Fruit fly (Drosophila melanogaster) whole organism, embryonic: Measurements from ENCODE around the gene NKCC.

ENCODE experiments used
- Atf6 ChIP-seq: fragments of 200-800 bp; sonication (Bioruptor generic); IDR thresholded peaks from 2 replicates; pipeline ENCODE4 v1.3.6; 2022; ENCODE audit warnings: missing biosample characterization, missing genetic modification characterization
- Awh ChIP-seq: fragments of 200-800 bp; sonication (Bioruptor generic); IDR thresholded peaks from 2 replicates; pipeline ENCODE4, ENCODE4 v1.3.6; 2022; ENCODE audit warnings: missing biosample characterization, missing genetic modification characterization
- B-H1 ChIP-seq: fragments of 200-800 bp; sonication (Bioruptor generic); IDR thresholded peaks from 3 replicates; pipeline ENCODE4 v1.3.6; 2022; ENCODE audit warnings: missing biosample characterization, missing genetic modification characterization
- BEAF-32 ChIP-seq: fragments of 200-800 bp; sonication (Bioruptor generic); optimal IDR thresholded peaks from 3 replicates; lab custom pipeline; 2017; ENCODE audit warnings: missing biosample characterization, missing genetic modification characterization, mild to moderate bottlenecking, moderate library complexity, missing genetic modification reagents
- CG11456 ChIP-seq: fragments of 200-800 bp; sonication (Bioruptor generic); IDR thresholded peaks from 3 replicates; pipeline ENCODE4 v1.3.6; 2022; ENCODE audit warnings: missing biosample characterization, missing genetic modification characterization
- CG12391 ChIP-seq: fragments of 200-800 bp; sonication (Bioruptor generic); optimal IDR thresholded peaks from 3 replicates; lab custom pipeline; 2018; ENCODE audit warnings: missing biosample characterization, mild to moderate bottlenecking, missing genetic modification characterization, moderate library complexity
- CG12744 ChIP-seq: fragments of 200-800 bp; sonication (Bioruptor generic); optimal IDR thresholded peaks from 2 replicates; lab custom pipeline; 2016; ENCODE audit warnings: missing biosample characterization, missing genetic modification characterization
- CG12942 ChIP-seq: fragments of 200-800 bp; sonication (Bioruptor generic); optimal IDR thresholded peaks from 3 replicates; lab custom pipeline; 2016; ENCODE audit warnings: missing biosample characterization, missing genetic modification characterization
- CG14441 ChIP-seq: fragments of 200-800 bp; sonication (Bioruptor generic); IDR thresholded peaks from 2 replicates; pipeline ENCODE4 v1.3.6; 2022; ENCODE audit warnings: missing biosample characterization, missing genetic modification characterization
- CG17361 ChIP-seq: fragments of 200-800 bp; sonication (Bioruptor generic); IDR thresholded peaks from 3 replicates; pipeline ENCODE4 v1.3.6; 2022; ENCODE audit warnings: missing biosample characterization, missing genetic modification characterization
- CG17385 ChIP-seq: fragments of 200-800 bp; sonication (Bioruptor generic); optimal IDR thresholded peaks from 3 replicates; lab custom pipeline; 2018; ENCODE audit warnings: missing biosample characterization, mild to moderate bottlenecking, missing genetic modification characterization
- CG1792 ChIP-seq: fragments of 200-800 bp; sonication (Bioruptor generic); optimal IDR thresholded peaks from 2 replicates; lab custom pipeline; 2016; ENCODE audit warnings: missing biosample characterization, missing genetic modification characterization
- CG18262 ChIP-seq: fragments of 200-800 bp; optimal IDR thresholded peaks from 3 replicates; lab custom pipeline; 2019; ENCODE audit warnings: missing biosample characterization, mild to moderate bottlenecking, missing genetic modification characterization, moderate library complexity
- CG2678 ChIP-seq: fragments of 200-800 bp; sonication (Bioruptor generic); optimal IDR thresholded peaks from 3 replicates; lab custom pipeline; 2019; ENCODE audit warnings: missing biosample characterization, mild to moderate bottlenecking, missing genetic modification characterization, moderate library complexity
- CG4617 ChIP-seq: fragments of 200-800 bp; sonication (Bioruptor generic); optimal IDR thresholded peaks from 3 replicates; lab custom pipeline; 2016; ENCODE audit warnings: missing biosample characterization, missing genetic modification characterization, borderline replicate concordance
- CG6272 ChIP-seq: fragments of 200-800 bp; sonication (Bioruptor generic); IDR thresholded peaks from 2 replicates; pipeline ENCODE4 v1.3.6; 2022; ENCODE audit warnings: missing biosample characterization, missing genetic modification characterization
- CG6765 ChIP-seq: fragments of 200-800 bp; sonication (Bioruptor generic); optimal IDR thresholded peaks from 3 replicates; lab custom pipeline; 2017; ENCODE audit warnings: missing biosample characterization, mild to moderate bottlenecking, missing genetic modification characterization
- CG9437 ChIP-seq: fragments of 200-800 bp; sonication (Bioruptor generic); optimal IDR thresholded peaks from 2 replicates; lab custom pipeline; 2018; ENCODE audit warnings: missing biosample characterization, mild to moderate bottlenecking, missing genetic modification characterization
- CG9609 ChIP-seq: fragments of 200-800 bp; sonication (Bioruptor generic); optimal IDR thresholded peaks from 3 replicates; lab custom pipeline; 2016; ENCODE audit warnings: missing biosample characterization, missing genetic modification characterization
- CG9876 ChIP-seq: fragments of 200-800 bp; sonication (Bioruptor generic); optimal IDR thresholded peaks from 2 replicates; lab custom pipeline; 2016; ENCODE audit warnings: missing biosample characterization, missing genetic modification characterization
- Fer2 ChIP-seq: fragments of 200-800 bp; sonication (Bioruptor generic); optimal IDR thresholded peaks from 2 replicates; lab custom pipeline; 2018; ENCODE audit warnings: missing biosample characterization, mild to moderate bottlenecking, missing genetic modification characterization, moderate library complexity
- Gsc ChIP-seq: fragments of 200-800 bp; sonication (Bioruptor generic); IDR thresholded peaks from 2 replicates; pipeline ENCODE4 v1.3.6; 2022; ENCODE audit warnings: missing biosample characterization, missing genetic modification characterization
- Gug ChIP-seq: fragments of 200-800 bp; sonication (Bioruptor generic); IDR thresholded peaks from 4 replicates; pipeline ENCODE4 v1.3.6; 2022; ENCODE audit warnings: missing biosample characterization, missing genetic modification characterization
- HLHmδ ChIP-seq: fragments of 200-800 bp; sonication (Bioruptor generic); optimal IDR thresholded peaks from 2 replicates; lab custom pipeline; 2018; ENCODE audit warnings: missing biosample characterization, mild to moderate bottlenecking, missing genetic modification characterization, moderate library complexity
- Hr39 ChIP-seq: fragments of >200 bp; optimal IDR thresholded peaks from 2 replicates; lab custom pipeline; 2017
- MBD-R2 ChIP-seq: fragments of 200-800 bp; sonication (Bioruptor generic); IDR thresholded peaks from 2 replicates; pipeline ENCODE4 v1.3.6; 2022; ENCODE audit warnings: missing biosample characterization, missing genetic modification characterization
- Max ChIP-seq: fragments of 200-800 bp; sonication (Bioruptor generic); optimal IDR thresholded peaks from 2 replicates; lab custom pipeline; 2016; ENCODE audit warnings: missing biosample characterization, mild to moderate bottlenecking, missing genetic modification characterization
- Mes4 ChIP-seq: fragments of 200-800 bp; sonication (Bioruptor generic); optimal IDR thresholded peaks from 2 replicates; lab custom pipeline; 2016; ENCODE audit warnings: missing biosample characterization, missing genetic modification characterization
- NK7.1 ChIP-seq: fragments of 200-800 bp; sonication (Bioruptor generic); optimal IDR thresholded peaks from 3 replicates; lab custom pipeline; 2016; ENCODE audit warnings: missing biosample characterization, missing genetic modification characterization
- Nf-YA ChIP-seq: fragments of 200-800 bp; sonication (Bioruptor generic); IDR thresholded peaks from 2 replicates; pipeline ENCODE4 v1.3.6; 2022; ENCODE audit warnings: missing biosample characterization, missing genetic modification characterization
- Oaz ChIP-seq: fragments of 200-800 bp; sonication (Bioruptor generic); IDR thresholded peaks from 2 replicates; pipeline ENCODE4 v1.3.6; 2022; ENCODE audit warnings: missing biosample characterization, missing genetic modification characterization
- Pdp1 ChIP-seq, 2 experiments: fragments of 200-800 bp; sonication (Bioruptor generic); optimal IDR thresholded peaks; 3 replicates each; lab custom pipeline; 2016; ENCODE audit warnings: missing biosample characterization in 2 of 2, missing genetic modification characterization in 2 of 2, mild to moderate bottlenecking in 1 of 2, moderate library complexity in 1 of 2
- Rfx ChIP-seq: fragments of 200-800 bp; sonication (Bioruptor generic); IDR thresholded peaks from 2 replicates; pipeline ENCODE4 v1.3.6; 2022; ENCODE audit warnings: missing biosample characterization, missing genetic modification characterization
- chm ChIP-seq: fragments of 200-800 bp; sonication (Bioruptor generic); IDR thresholded peaks from 2 replicates; pipeline ENCODE4 v1.3.6; 2022; ENCODE audit warnings: missing biosample characterization, missing genetic modification characterization
- danr ChIP-seq: fragments of 200-800 bp; sonication (Bioruptor generic); IDR thresholded peaks from 2 replicates; pipeline ENCODE4 v1.3.6; 2022; ENCODE audit warnings: missing biosample characterization, missing genetic modification characterization
- dmrt99B ChIP-seq: fragments of 200-800 bp; sonication (Bioruptor generic); optimal IDR thresholded peaks from 2 replicates; lab custom pipeline; 2018; ENCODE audit warnings: missing biosample characterization, mild to moderate bottlenecking, missing genetic modification characterization, moderate library complexity
- dpn ChIP-seq, 2 experiments: fragments of 200-800 bp; sonication (Bioruptor generic); optimal IDR thresholded peaks; 3 replicates each; lab custom pipeline; 2016; ENCODE audit warnings: missing biosample characterization in 2 of 2, missing genetic modification characterization in 2 of 2
- fd102C ChIP-seq: fragments of 200-800 bp; sonication (Bioruptor generic); optimal IDR thresholded peaks from 2 replicates; lab custom pipeline; 2018; ENCODE audit warnings: missing biosample characterization, mild to moderate bottlenecking, missing genetic modification characterization, moderate library complexity
- gcm2 ChIP-seq: fragments of 200-800 bp; sonication (Bioruptor generic); optimal IDR thresholded peaks from 2 replicates; lab custom pipeline; 2016; ENCODE audit warnings: missing biosample characterization, missing genetic modification characterization
- gfzf ChIP-seq: fragments of 200-800 bp; sonication (Bioruptor generic); optimal IDR thresholded peaks from 2 replicates; lab custom pipeline; 2016; ENCODE audit warnings: missing biosample characterization, mild to moderate bottlenecking, missing genetic modification characterization, moderate library complexity
- hth ChIP-seq: fragments of >200 bp; optimal IDR thresholded peaks from 2 replicates; lab custom pipeline; 2017; ENCODE audit warnings: inconsistent platforms
- jing ChIP-seq: fragments of 200-800 bp; sonication (Bioruptor generic); optimal IDR thresholded peaks from 2 replicates; lab custom pipeline; 2018; ENCODE audit warnings: missing biosample characterization, mild to moderate bottlenecking, missing genetic modification characterization
- kni ChIP-seq: fragments of 200-800 bp; sonication (Bioruptor generic); optimal IDR thresholded peaks from 3 replicates; lab custom pipeline; 2017; ENCODE audit warnings: mild to moderate bottlenecking, missing biosample characterization, missing genetic modification reagents, missing genetic modification characterization
- luna ChIP-seq: fragments of 200-800 bp; sonication (Bioruptor generic); optimal IDR thresholded peaks from 2 replicates; lab custom pipeline; 2016; ENCODE audit warnings: missing biosample characterization, missing genetic modification characterization
- pnt ChIP-seq: fragments of 200-800 bp; sonication (Bioruptor generic); optimal IDR thresholded peaks from 3 replicates; lab custom pipeline; 2016; ENCODE audit warnings: missing biosample characterization, missing genetic modification characterization
- pzg ChIP-seq: fragments of 200-800 bp; sonication (Bioruptor generic); optimal IDR thresholded peaks from 3 replicates; lab custom pipeline; 2018; ENCODE audit warnings: missing biosample characterization, mild to moderate bottlenecking, missing genetic modification characterization, moderate library complexity
- so ChIP-seq: fragments of 200-800 bp; sonication (Bioruptor generic); IDR thresholded peaks from 3 replicates; pipeline ENCODE4 v1.3.6; 2022; ENCODE audit warnings: missing biosample characterization, missing genetic modification characterization
- stc ChIP-seq: fragments of 200-800 bp; sonication (Bioruptor generic); IDR thresholded peaks from 2 replicates; pipeline ENCODE4 v1.3.6; 2022; ENCODE audit warnings: missing biosample characterization, missing genetic modification characterization
- sug ChIP-seq: fragments of 200-800 bp; optimal IDR thresholded peaks from 2 replicates; lab custom pipeline; 2019; ENCODE audit warnings: missing biosample characterization, mild to moderate bottlenecking, missing genetic modification characterization, moderate library complexity
- usp ChIP-seq: fragments of >200 bp; optimal IDR thresholded peaks from 2 replicates; lab custom pipeline; 2017; ENCODE audit warnings: missing biosample characterization, missing genetic modification characterization
- vnd ChIP-seq: fragments of 200-800 bp; sonication (Bioruptor generic); IDR thresholded peaks from 3 replicates; pipeline ENCODE4 v1.3.6; 2022; ENCODE audit warnings: missing biosample characterization, missing genetic modification characterization; ENCODE audit not compliant: partially characterized antibody
- wor ChIP-seq: fragments of 200-800 bp; sonication (Bioruptor generic); IDR thresholded peaks from 2 replicates; pipeline ENCODE4 v1.3.6; 2022; ENCODE audit warnings: missing biosample characterization, missing genetic modification characterization

NKCC gene

dm6 chr3R:5547464-5547943 is 45.0 kb upstream of the NKCC start, which contains the start of gene CG2519 (continued):
- TF ChIP-seq Max (GFP tag; lab: Kevin White, UChicago) (peak; percentile 66), pnt (GFP tag; lab: Kevin White, UChicago) (peak; percentile 19), Fer2 (tag; lab: Kevin White, UChicago) (peak; percentile 27), gfzf (peak; percentile 42), danr (GFP tag; lab: Robert Waterston, UW) (0 out of 2 replicates have a peak, but pooled peaks have one; percentile 14), kni (GFP tag; lab: Kevin White, UChicago) (no peak), CG12744 (GFP tag; lab: Kevin White, UChicago) (no peak), usp (GFP tag; lab: Kevin White, UChicago) (no peak), CG11456 (peak; percentile 85), wor (GFP tag; lab: Robert Waterston, UW) (no peak), MBD-R2 (GFP tag; lab: Robert Waterston, UW) (peak; percentile 85), CG9876 (GFP tag; lab: Kevin White, UChicago) (no peak), so (peak; percentile 61; the same call in 2 of the 3 replicates), stc (GFP tag; lab: Robert Waterston, UW) (peak; percentile 62; the same call in 1 of the 2 replicates), CG9609 (GFP tag; lab: Kevin White, UChicago) (peak; percentile 58), Awh (GFP tag; lab: Robert Waterston, UW) (0 out of 2 replicates have a peak, but pooled peaks have one; percentile 9), vnd (peak; percentile 88), BEAF-32 (GFP tag; lab: Kevin White, UChicago) (peak; percentile 94), gcm2 (no peak), CG4617 (GFP tag; lab: Kevin White, UChicago) (peak; percentile 86), fd102C (GFP tag; lab: Kevin White, UChicago) (no peak), Hr39 (lab: Kevin White, UChicago) (no peak), CG17361 (GFP tag; lab: Robert Waterston, UW) (no peak), Rfx (GFP tag; lab: Robert Waterston, UW) (peak; percentile 86), B-H1 (GFP tag; lab: Robert Waterston, UW) (no peak), CG17385 (no peak), Oaz (GFP tag; lab: Robert Waterston, UW) (no peak), NK7.1 (GFP tag; lab: Kevin White, UChicago) (no peak), luna (peak; percentile 43), Mes4 (GFP tag; lab: Kevin White, UChicago) (no peak), CG6765 (GFP tag; lab: Kevin White, UChicago) (no peak), Gsc (GFP tag; lab: Robert Waterston, UW) (no peak), CG12391 (tag; lab: Kevin White, UChicago) (no peak), CG14441 (GFP tag; lab: Robert Waterston, UW) (no peak; the same call in 1 of the 2 replicates), Pdp1 (GFP tag; optimal IDR thresholded peaks at IDR 0.05; lab: Kevin White, UChicago) (peak in 1 of 2 experiments; percentile 45), Atf6 (GFP tag; lab: Robert Waterston, UW) (peak; percentile 49; the same call in 1 of the 2 replicates), pzg (GFP tag; lab: Kevin White, UChicago) (peak; percentile 91), sug (no peak), CG12942 (GFP tag; lab: Kevin White, UChicago) (peak; percentile 42), CG2678 (tag; lab: Kevin White, UChicago) (no peak), jing (GFP tag; lab: Kevin White, UChicago) (no peak), chm (GFP tag; lab: Robert Waterston, UW) (no peak; the same call in 1 of the 2 replicates), dmrt99B (tag; lab: Kevin White, UChicago) (no peak), dpn (GFP tag; optimal IDR thresholded peaks at IDR 0.05; lab: Kevin White, UChicago) (peak; percentile 55 to 67), HLHmδ (no peak), hth (lab: Kevin White, UChicago) (no peak), Nf-YA (GFP tag; lab: Robert Waterston, UW) (peak; percentile 33; the same call in 1 of the 2 replicates), CG1792 (GFP tag; lab: Kevin White, UChicago) (peak; percentile 52), CG9437 (GFP tag; lab: Kevin White, UChicago) (no peak), Gug (GFP tag; lab: Robert Waterston, UW) (peak; percentile 74; the same call in 2 of the 4 replicates), CG18262 (tag; lab: Kevin White, UChicago) (no peak), CG6272 (GFP tag; lab: Robert Waterston, UW) (peak; percentile 36; the same call in 1 of the 2 replicates)
